Fruit fly (Drosophila melanogaster) Kc167 (cell line): Measurements from ENCODE around the gene GILT3.

Source experiments
- Myc ChIP-seq: fragments of >200 bp; optimal IDR thresholded peaks from 2 replicates; lab custom pipeline; 2017; ENCODE audit warnings: missing external identifiers
- Sin3A ChIP-seq: fragments of >200 bp; optimal IDR thresholded peaks from 2 replicates; lab custom pipeline; 2018; ENCODE audit warnings: missing external identifiers
- h ChIP-seq: fragments of >200 bp; optimal IDR thresholded peaks from 3 replicates; lab custom pipeline; 2018; ENCODE audit warnings: missing external identifiers
- insv ChIP-seq: fragments of >200 bp; optimal IDR thresholded peaks from 3 replicates; lab custom pipeline; 2018; ENCODE audit warnings: missing external identifiers
- psq ChIP-seq: fragments of >200 bp; optimal IDR thresholded peaks from 2 replicates; lab custom pipeline; 2017; ENCODE audit warnings: missing external identifiers
- ttk ChIP-seq: sonication (Bioruptor generic); optimal IDR thresholded peaks from 2 replicates; lab custom pipeline; 2017; ENCODE audit warnings: missing external identifiers

GILT3 gene

DNA sequence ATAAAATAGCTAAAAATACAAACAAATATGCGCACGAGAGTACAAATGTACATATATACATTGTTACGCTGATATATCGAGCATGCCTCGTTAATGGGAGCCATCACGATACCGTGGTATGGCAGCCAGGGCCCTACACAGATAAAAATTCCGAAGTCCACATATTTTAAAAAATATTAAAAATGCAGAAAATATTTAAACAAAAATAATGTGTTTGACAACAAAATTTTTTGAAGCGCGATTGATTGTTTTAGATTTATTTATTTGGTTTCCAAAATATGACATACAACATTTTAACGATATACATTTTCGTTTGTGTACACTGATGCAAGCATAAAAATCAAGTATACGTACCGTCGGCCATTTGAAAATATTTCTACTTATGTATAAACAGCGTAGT lies 49.6 kb downstream of the GILT3 start:
- TF ChIP-seq ttk (lab: Kevin White, UChicago) = no peak
- TF ChIP-seq Sin3A (lab: Kevin White, UChicago) = no peak
- TF ChIP-seq insv = no peak
- no peak for TF ChIP-seq psq (lab: Kevin White, UChicago)
- no peak for TF ChIP-seq h (lab: Kevin White, UChicago)
- no peak for TF ChIP-seq Myc (lab: Kevin White, UChicago)

dm6 chr3R:23727657-23728056 lies 50.5 kb downstream of the GILT3 start:
- TF ChIP-seq Sin3A (lab: Kevin White, UChicago) (no peak), psq (lab: Kevin White, UChicago) (no peak), h (lab: Kevin White, UChicago) (no peak), Myc (lab: Kevin White, UChicago) (no peak), insv (no peak), ttk (lab: Kevin White, UChicago) (no peak)
